Worm (Caenorhabditis elegans) whole organism, mixed stage, embryonic: ENCODE measurements around the gene Y51H7BR.4.

Experiments
- M03D4.4 ChIP-seq: sonication (generic microtip); optimal IDR thresholded peaks from 2 replicates; lab custom pipeline; 2017; ENCODE audit warnings: mild to moderate bottlenecking, missing genetic modification characterization, missing compliant biosample characterization
- bed-3 ChIP-seq: fragments of 200-800 bp; sonication (Bioruptor generic); optimal IDR thresholded peaks from 3 replicates; lab custom pipeline; 2018; ENCODE audit warnings: mild to moderate bottlenecking, missing genetic modification characterization, moderate library complexity, missing compliant biosample characterization
- blmp-1 ChIP-seq: fragments of 150-350 bp; optimal IDR thresholded peaks from 2 replicates; lab custom pipeline; 2014; ENCODE audit warnings: missing biosample characterization, missing genetic modification characterization
- ceh-39 ChIP-seq: fragments of 150-350 bp; optimal IDR thresholded peaks from 2 replicates; lab custom pipeline; 2014; ENCODE audit warnings: missing biosample characterization, missing genetic modification characterization
- ceh-43 ChIP-seq: fragments of 200-800 bp; sonication (Bioruptor generic); optimal IDR thresholded peaks from 2 replicates; lab custom pipeline; 2018; ENCODE audit warnings: mild to moderate bottlenecking, missing genetic modification characterization, moderate library complexity, missing compliant biosample characterization
- ceh-83 ChIP-seq: fragments of 200-800 bp; sonication (Bioruptor generic); optimal IDR thresholded peaks from 2 replicates; lab custom pipeline; 2018; ENCODE audit warnings: mild to moderate bottlenecking, missing genetic modification characterization, missing compliant biosample characterization
- ces-1 ChIP-seq: fragments of 150-350 bp; optimal IDR thresholded peaks from 2 replicates; lab custom pipeline; 2014; ENCODE audit warnings: missing biosample characterization, missing genetic modification reagents, missing genetic modification characterization
- cnd-1 ChIP-seq: fragments of 200-800 bp; sonication (Bioruptor generic); optimal IDR thresholded peaks from 2 replicates; lab custom pipeline; 2018; ENCODE audit warnings: mild to moderate bottlenecking, missing genetic modification characterization, missing compliant biosample characterization
- drap-1 ChIP-seq: fragments of 200-800 bp; sonication (Bioruptor generic); optimal IDR thresholded peaks from 3 replicates; lab custom pipeline; 2018; ENCODE audit warnings: mild to moderate bottlenecking, missing genetic modification characterization, missing compliant biosample characterization
- elt-1 ChIP-seq: sonication (generic microtip); optimal IDR thresholded peaks from 2 replicates; lab custom pipeline; 2017; ENCODE audit warnings: missing genetic modification characterization, mild to moderate bottlenecking, missing compliant biosample characterization, antibody characterized with exemption, moderate library complexity, borderline replicate concordance; ENCODE audit not compliant: insufficient read depth
- elt-3 ChIP-seq: fragments of 150-350 bp; optimal IDR thresholded peaks from 2 replicates; lab custom pipeline; 2014; ENCODE audit warnings: missing biosample characterization, missing genetic modification characterization
- flh-1 ChIP-seq: fragments of 200-800 bp; sonication (Bioruptor generic); optimal IDR thresholded peaks from 2 replicates; lab custom pipeline; 2018; ENCODE audit warnings: mild to moderate bottlenecking, missing genetic modification characterization, moderate library complexity, missing compliant biosample characterization
- ham-2 ChIP-seq: fragments of 200-800 bp; sonication (Bioruptor generic); optimal IDR thresholded peaks from 2 replicates; lab custom pipeline; 2018; ENCODE audit warnings: mild to moderate bottlenecking, missing genetic modification characterization, missing compliant biosample characterization
- hlh-1 ChIP-seq: fragments of 150-350 bp; optimal IDR thresholded peaks from 2 replicates; lab custom pipeline; 2014; ENCODE audit warnings: missing biosample characterization, missing genetic modification reagents, missing genetic modification characterization
- lin-32 ChIP-seq: fragments of 200-800 bp; sonication (Bioruptor generic); optimal IDR thresholded peaks from 2 replicates; lab custom pipeline; 2018; ENCODE audit warnings: mild to moderate bottlenecking, missing genetic modification characterization, missing compliant biosample characterization
- lsy-2 ChIP-seq: fragments of 150-350 bp; optimal IDR thresholded peaks from 2 replicates; lab custom pipeline; 2014; ENCODE audit warnings: missing biosample characterization, missing genetic modification characterization
- mls-2 ChIP-seq: sonication (generic microtip); optimal IDR thresholded peaks from 2 replicates; lab custom pipeline; 2016; ENCODE audit warnings: mild to moderate bottlenecking, missing genetic modification characterization, moderate library complexity, missing compliant biosample characterization
- nhr-12 ChIP-seq: fragments of 150-350 bp; optimal IDR thresholded peaks from 2 replicates; lab custom pipeline; 2014; ENCODE audit warnings: missing biosample characterization, missing genetic modification characterization
- nhr-237 ChIP-seq: fragments of 150-350 bp; optimal IDR thresholded peaks from 2 replicates; lab custom pipeline; 2014; ENCODE audit warnings: missing biosample characterization, missing genetic modification characterization
- nhr-28 ChIP-seq: fragments of 150-350 bp; optimal IDR thresholded peaks from 2 replicates; lab custom pipeline; 2014; ENCODE audit warnings: missing biosample characterization, missing genetic modification characterization
- nhr-76 ChIP-seq: sonication (generic microtip); optimal IDR thresholded peaks from 2 replicates; lab custom pipeline; 2017; ENCODE audit warnings: missing biosample characterization, missing genetic modification characterization
- sem-2 ChIP-seq: fragments of 200-800 bp; sonication (Bioruptor generic); optimal IDR thresholded peaks from 2 replicates; lab custom pipeline; 2018; ENCODE audit warnings: mild to moderate bottlenecking, missing genetic modification characterization, missing compliant biosample characterization
- snpc-4 ChIP-seq: fragments of 150-350 bp; optimal IDR thresholded peaks from 2 replicates; lab custom pipeline; 2014; ENCODE audit warnings: missing biosample characterization, missing genetic modification characterization
- tbx-8 ChIP-seq: fragments of 200-800 bp; sonication (Bioruptor generic); optimal IDR thresholded peaks from 2 replicates; lab custom pipeline; 2018; ENCODE audit warnings: mild to moderate bottlenecking, missing genetic modification characterization, moderate library complexity, missing compliant biosample characterization
- unc-120 ChIP-seq: sonication (generic microtip); optimal IDR thresholded peaks from 2 replicates; lab custom pipeline; 2017; ENCODE audit warnings: missing genetic modification characterization, missing compliant biosample characterization; ENCODE audit not compliant: poor library complexity, severe bottlenecking
- unc-39 ChIP-seq: fragments of 150-350 bp; optimal IDR thresholded peaks from 2 replicates; lab custom pipeline; 2014; ENCODE audit warnings: missing biosample characterization, missing genetic modification characterization
- zip-8 ChIP-seq: fragments of 150-350 bp; optimal IDR thresholded peaks from 2 replicates; lab custom pipeline; 2014; ENCODE audit warnings: missing biosample characterization, missing genetic modification characterization
- ztf-11 ChIP-seq: fragments of 150-350 bp; optimal IDR thresholded peaks from 2 replicates; lab custom pipeline; 2014; ENCODE audit warnings: missing biosample characterization, missing genetic modification characterization

The Y51H7BR.4 gene

ce11 chrII:1561863-1562262, 32.7 kb downstream of the Y51H7BR.4 start, which contains the start of gene K05F6.14:
Gene K05F6.14 (plus strand): TSS chrII:1562163.
- no peak for TF ChIP-seq mls-2 (tag; lab: Kevin White, UChicago)
- TF ChIP-seq, all 35 proteins: peak for 0

ce11 chrII:1567646-1568045, 38.5 kb downstream of the Y51H7BR.4 start, which contains the start of gene K05F6.8:
Gene K05F6.8 (minus strand): TSS chrII:1567746.
- TF ChIP-seq M03D4.4 (tag; lab: Kevin White, UChicago) = no peak
- TF ChIP-seq elt-1 (tag; lab: Kevin White, UChicago) = no peak
- TF ChIP-seq nhr-12 (tag; lab: Kevin White, UChicago) = no peak
- TF ChIP-seq zip-8 (tag; lab: Kevin White, UChicago) = no peak
- TF ChIP-seq unc-120 (tag; lab: Kevin White, UChicago) = no peak
- no peak for TF ChIP-seq ceh-39 (tag; lab: Kevin White, UChicago)
- no peak for TF ChIP-seq flh-1 (GFP tag; lab: Kevin White, UChicago)
- TF ChIP-seq sem-2 (GFP tag; lab: Kevin White, UChicago) = no peak

ce11 chrII:1568214-1568613, 39.1 kb downstream of the Y51H7BR.4 start, which contains the start of gene fbxb-49:
Gene fbxb-49 (plus strand): TSS chrII:1568514.
- TF ChIP-seq mls-2 (tag; lab: Kevin White, UChicago) = no peak
- TF ChIP-seq hlh-1 (tag; lab: Kevin White, UChicago) = no peak
- TF ChIP-seq nhr-28 (tag; lab: Kevin White, UChicago) = no peak
- TF ChIP-seq nhr-237 = no peak
- TF ChIP-seq elt-3 (tag; lab: Kevin White, UChicago) = no peak
- no peak for TF ChIP-seq sem-2 (GFP tag; lab: Kevin White, UChicago)
- TF ChIP-seq nhr-76 = no peak
- no peak for TF ChIP-seq lsy-2
- TF ChIP-seq nhr-12 (tag; lab: Kevin White, UChicago) = no peak
- no peak for TF ChIP-seq ceh-39 (tag; lab: Kevin White, UChicago)
- TF ChIP-seq bed-3 (GFP tag; lab: Kevin White, UChicago) = no peak
- TF ChIP-seq unc-120 (tag; lab: Kevin White, UChicago) = no peak
- TF ChIP-seq M03D4.4 (tag; lab: Kevin White, UChicago) = no peak
- no peak for TF ChIP-seq flh-1 (GFP tag; lab: Kevin White, UChicago)
- TF ChIP-seq drap-1 (GFP tag; lab: Kevin White, UChicago) = no peak
- TF ChIP-seq zip-8 (tag; lab: Kevin White, UChicago) = no peak
- TF ChIP-seq, all 35 proteins: peak for 0

- TF ChIP-seq ztf-11 (tag; lab: Kevin White, UChicago) = no peak
- TF ChIP-seq ces-1 (GFP tag; lab: Kevin White, UChicago) = no peak
- TF ChIP-seq nhr-237 = no peak
- TF ChIP-seq snpc-4 = no peak
- no peak for TF ChIP-seq ham-2 (GFP tag; lab: Kevin White, UChicago)
- TF ChIP-seq lin-32 (GFP tag; lab: Kevin White, UChicago) = no peak
- TF ChIP-seq elt-3 (tag; lab: Kevin White, UChicago) = no peak
- no peak for TF ChIP-seq mls-2 (tag; lab: Kevin White, UChicago)
- TF ChIP-seq nhr-28 (tag; lab: Kevin White, UChicago) = no peak
- TF ChIP-seq zip-8 (tag; lab: Kevin White, UChicago) = no peak
- TF ChIP-seq ceh-83 = no peak
- TF ChIP-seq flh-1 (GFP tag; lab: Kevin White, UChicago) = no peak
- TF ChIP-seq nhr-12 (tag; lab: Kevin White, UChicago) = no peak
- no peak for TF ChIP-seq blmp-1 (tag; lab: Kevin White, UChicago)
- no peak for TF ChIP-seq unc-39 (tag; lab: Kevin White, UChicago)
- TF ChIP-seq unc-120 (tag; lab: Kevin White, UChicago) = no peak
- no peak for TF ChIP-seq lsy-2
- TF ChIP-seq M03D4.4 (tag; lab: Kevin White, UChicago) = no peak
- no peak for TF ChIP-seq ceh-43 (GFP tag; lab: Kevin White, UChicago)
- no peak for TF ChIP-seq sem-2 (GFP tag; lab: Kevin White, UChicago)
Measured at ce11 chrII:1571032-1571431, 41.9 kb downstream of the Y51H7BR.4 start, which contains the start of gene fbxb-46. Gene fbxb-46 (minus strand): TSS chrII:1571132.

- no peak for TF ChIP-seq flh-1 (GFP tag; lab: Kevin White, UChicago)
- TF ChIP-seq, all 35 proteins: peak for 0
Measured at ce11 chrII:1576030-1576429, 46.9 kb downstream of the Y51H7BR.4 start, which contains the start of gene K05F6.10. Gene K05F6.10 (minus strand): TSS chrII:1576130.

ce11 chrII:1576772-1577171, 47.6 kb downstream of the Y51H7BR.4 start:
- TF ChIP-seq lin-32 (GFP tag; lab: Kevin White, UChicago) (no peak), bed-3 (GFP tag; lab: Kevin White, UChicago) (no peak), blmp-1 (tag; lab: Kevin White, UChicago) (no peak), hlh-1 (tag; lab: Kevin White, UChicago) (no peak), nhr-28 (tag; lab: Kevin White, UChicago) (no peak), mls-2 (tag; lab: Kevin White, UChicago) (no peak), cnd-1 (no peak), ham-2 (GFP tag; lab: Kevin White, UChicago) (no peak), sem-2 (GFP tag; lab: Kevin White, UChicago) (no peak), tbx-8 (no peak)
